Worm (Caenorhabditis elegans) whole organism, late embryonic: Measurements from ENCODE around the gene pcrg-1.

Experiments used
- F13H6.1 ChIP-seq: sonication (generic microtip); optimal IDR thresholded peaks from 2 replicates; lab custom pipeline; 2016; ENCODE audit warnings: missing genetic modification characterization, missing compliant biosample characterization
- T23F11.4 ChIP-seq: fragments of 200-800 bp; sonication (Bioruptor generic); optimal IDR thresholded peaks from 2 replicates; lab custom pipeline; 2018; ENCODE audit warnings: mild to moderate bottlenecking, missing genetic modification characterization, missing compliant biosample characterization
- Y22D7AL.16 ChIP-seq: sonication (generic microtip); optimal IDR thresholded peaks from 2 replicates; lab custom pipeline; 2016; ENCODE audit warnings: missing genetic modification characterization, missing compliant biosample characterization
- ama-1 ChIP-seq: fragments of 150-350 bp; optimal IDR thresholded peaks from 2 replicates; lab custom pipeline; 2014
- ceh-6 ChIP-seq: fragments of 200-800 bp; sonication (Bioruptor generic); optimal IDR thresholded peaks from 2 replicates; lab custom pipeline; 2018; ENCODE audit warnings: mild to moderate bottlenecking, missing genetic modification characterization, missing compliant biosample characterization
- elt-2 ChIP-seq: sonication (generic microtip); optimal IDR thresholded peaks from 2 replicates; lab custom pipeline; 2016; ENCODE audit warnings: missing genetic modification reagents, missing genetic modification characterization, missing compliant biosample characterization
- fkh-10 ChIP-seq: fragments of 150-350 bp; optimal IDR thresholded peaks from 2 replicates; lab custom pipeline; 2014; ENCODE audit warnings: missing biosample characterization, missing genetic modification reagents, missing genetic modification characterization
- hlh-8 ChIP-seq: sonication (generic microtip); optimal IDR thresholded peaks from 2 replicates; lab custom pipeline; 2016; ENCODE audit warnings: missing genotype, missing genetic modification characterization, missing compliant biosample characterization
- pha-2 ChIP-seq: sonication (generic microtip); optimal IDR thresholded peaks from 2 replicates; lab custom pipeline; 2017; ENCODE audit warnings: mild to moderate bottlenecking, missing genetic modification characterization, missing compliant biosample characterization
- rnt-1 ChIP-seq: sonication (generic microtip); optimal IDR thresholded peaks from 2 replicates; lab custom pipeline; 2016; ENCODE audit warnings: missing genetic modification characterization, missing compliant biosample characterization
- sdc-2 ChIP-seq: sonication (generic microtip); optimal IDR thresholded peaks from 2 replicates; lab custom pipeline; 2016; ENCODE audit warnings: missing genotype, missing genetic modification characterization, missing compliant biosample characterization
- sox-2 ChIP-seq: fragments of 200-800 bp; sonication (Bioruptor generic); IDR thresholded peaks from 2 replicates; pipeline ENCODE4 v1.3.6; 2022; ENCODE audit warnings: missing genetic modification reagents, missing genetic modification characterization, missing compliant biosample characterization
- sox-4 ChIP-seq: sonication (generic microtip); optimal IDR thresholded peaks from 2 replicates; lab custom pipeline; 2017; ENCODE audit warnings: mild to moderate bottlenecking, missing genetic modification characterization, inconsistent platforms, missing compliant biosample characterization
- unc-86 ChIP-seq: sonication (generic microtip); optimal IDR thresholded peaks from 2 replicates; lab custom pipeline; 2016; ENCODE audit warnings: missing genetic modification characterization, missing compliant biosample characterization

DNA sequence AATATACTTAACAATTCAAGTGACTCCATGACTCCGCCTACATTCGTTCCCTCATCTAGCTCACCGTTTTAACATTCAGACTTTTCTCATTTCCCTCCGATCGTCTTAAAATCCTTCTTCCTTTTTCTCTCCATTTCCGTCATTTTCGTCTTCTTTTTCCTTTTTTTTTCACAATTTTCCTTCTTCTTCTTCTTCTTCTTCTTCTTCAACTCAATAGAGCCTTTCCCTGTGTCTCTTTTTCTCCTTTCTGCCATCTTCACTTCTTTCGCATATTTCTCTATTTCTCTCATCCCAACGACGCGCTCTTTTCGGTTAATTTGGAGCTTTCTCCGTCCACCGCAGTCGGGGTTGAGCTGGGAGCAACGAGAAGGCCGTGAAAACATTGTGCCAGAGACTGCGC is 17.7 kb upstream of the pcrg-1 start:
- TF ChIP-seq T23F11.4 (GFP tag; lab: Kevin White, UChicago) (no peak), ama-1 (lab: Kevin White, UChicago) (no peak), Y22D7AL.16 (tag; lab: Kevin White, UChicago) (no peak), sox-2 (GFP tag; lab: Robert Waterston, UW) (no peak), rnt-1 (no peak), hlh-8 (tag; lab: Kevin White, UChicago) (no peak), pha-2 (tag; lab: Kevin White, UChicago) (no peak), fkh-10 (no peak), unc-86 (tag; lab: Kevin White, UChicago) (no peak), elt-2 (tag; lab: Kevin White, UChicago) (no peak), sdc-2 (tag; lab: Kevin White, UChicago) (no peak), F13H6.1 (tag; lab: Kevin White, UChicago) (no peak), sox-4 (tag; lab: Kevin White, UChicago) (no peak), ceh-6 (no peak)
